Fruit fly (Drosophila melanogaster) whole organism, embryonic: ENCODE results near the gene Pex10.

Source experiments
- Antp ChIP-seq: fragments of 200-800 bp; sonication (Bioruptor generic); optimal IDR thresholded peaks from 3 replicates; lab custom pipeline; 2016; ENCODE audit warnings: missing biosample characterization, missing genetic modification characterization
- Bteb2 ChIP-seq: fragments of 200-800 bp; sonication (Bioruptor generic); optimal IDR thresholded peaks from 2 replicates; lab custom pipeline; 2016; ENCODE audit warnings: missing biosample characterization, missing genetic modification characterization
- CG10267 ChIP-seq: fragments of 200-800 bp; sonication (Bioruptor generic); optimal IDR thresholded peaks from 2 replicates; lab custom pipeline; 2018; ENCODE audit warnings: missing biosample characterization, mild to moderate bottlenecking, missing genetic modification characterization, moderate library complexity
- CG10274 ChIP-seq: fragments of 200-800 bp; sonication (Bioruptor generic); optimal IDR thresholded peaks from 3 replicates; lab custom pipeline; 2017; ENCODE audit warnings: missing biosample characterization, mild to moderate bottlenecking, missing genetic modification characterization
- CG11247 ChIP-seq: fragments of 200-800 bp; sonication (Bioruptor generic); IDR thresholded peaks from 2 replicates; pipeline ENCODE4 v1.3.6; 2022; ENCODE audit warnings: missing biosample characterization, missing genetic modification characterization
- CG1233 ChIP-seq: fragments of 200-800 bp; sonication (Bioruptor generic); optimal IDR thresholded peaks from 4 replicates; lab custom pipeline; 2018; ENCODE audit warnings: missing biosample characterization, mild to moderate bottlenecking, missing genetic modification characterization
- CG12659 ChIP-seq: fragments of 200-800 bp; sonication (Bioruptor generic); optimal IDR thresholded peaks from 3 replicates; lab custom pipeline; 2017; ENCODE audit warnings: mild to moderate bottlenecking, missing biosample characterization, missing genetic modification reagents, missing genetic modification characterization
- CG12769 ChIP-seq: fragments of 200-800 bp; sonication (Bioruptor generic); optimal IDR thresholded peaks from 2 replicates; lab custom pipeline; 2019; ENCODE audit warnings: missing biosample characterization, mild to moderate bottlenecking, missing genetic modification characterization, moderate library complexity
- CG13775 ChIP-seq: fragments of 200-800 bp; sonication (Bioruptor generic); optimal IDR thresholded peaks from 3 replicates; lab custom pipeline; 2017; ENCODE audit warnings: missing biosample characterization, mild to moderate bottlenecking, missing genetic modification characterization
- CG14710 ChIP-seq: fragments of 200-800 bp; sonication (Bioruptor generic); optimal IDR thresholded peaks from 3 replicates; lab custom pipeline; 2019; ENCODE audit warnings: missing biosample characterization, mild to moderate bottlenecking, missing genetic modification characterization, moderate library complexity
- CG15479 ChIP-seq: fragments of 200-800 bp; sonication (Bioruptor generic); optimal IDR thresholded peaks from 3 replicates; lab custom pipeline; 2019; ENCODE audit warnings: missing biosample characterization, mild to moderate bottlenecking, missing genetic modification characterization, moderate library complexity
- CG15601 ChIP-seq: fragments of 200-800 bp; sonication (Bioruptor generic); optimal IDR thresholded peaks from 3 replicates; lab custom pipeline; 2019; ENCODE audit warnings: missing biosample characterization, mild to moderate bottlenecking, missing genetic modification characterization, moderate library complexity
- CG16779 ChIP-seq: fragments of 200-800 bp; sonication (Bioruptor generic); IDR thresholded peaks from 2 replicates; pipeline ENCODE4 v1.3.6; 2022; ENCODE audit warnings: missing biosample characterization, missing genetic modification characterization
- CG16863 ChIP-seq: fragments of 200-800 bp; sonication (Bioruptor generic); optimal IDR thresholded peaks from 3 replicates; lab custom pipeline; 2016; ENCODE audit warnings: missing biosample characterization, missing genetic modification characterization
- CG17802 ChIP-seq: fragments of 200-800 bp; sonication (Bioruptor generic); optimal IDR thresholded peaks from 2 replicates; lab custom pipeline; 2018; ENCODE audit warnings: missing biosample characterization, mild to moderate bottlenecking, missing genetic modification characterization, moderate library complexity
- CG2199 ChIP-seq: fragments of 200-800 bp; sonication (Bioruptor generic); IDR thresholded peaks from 3 replicates; pipeline ENCODE4 v1.3.6; 2022; ENCODE audit warnings: missing biosample characterization, missing genetic modification characterization
- CG32532 ChIP-seq: fragments of 200-800 bp; sonication (Bioruptor generic); IDR thresholded peaks from 2 replicates; pipeline ENCODE4 v1.3.6; 2022; ENCODE audit warnings: missing biosample characterization, missing genetic modification characterization
- CG32767 ChIP-seq: fragments of 200-800 bp; sonication (Bioruptor generic); IDR thresholded peaks from 2 replicates; pipeline ENCODE4 v1.3.6; 2022; ENCODE audit warnings: missing biosample characterization, missing genetic modification characterization
- CG3407 ChIP-seq: fragments of 200-800 bp; sonication (Bioruptor generic); optimal IDR thresholded peaks from 2 replicates; lab custom pipeline; 2018; ENCODE audit warnings: missing biosample characterization, mild to moderate bottlenecking, missing genetic modification characterization
- CG4707 ChIP-seq: fragments of 200-800 bp; sonication (Bioruptor generic); optimal IDR thresholded peaks from 2 replicates; lab custom pipeline; 2018; ENCODE audit warnings: missing biosample characterization, mild to moderate bottlenecking, missing genetic modification characterization, moderate library complexity
- CG6765 ChIP-seq: fragments of 200-800 bp; sonication (Bioruptor generic); optimal IDR thresholded peaks from 3 replicates; lab custom pipeline; 2017; ENCODE audit warnings: missing biosample characterization, mild to moderate bottlenecking, missing genetic modification characterization
- CG7556 ChIP-seq: fragments of 200-800 bp; sonication (Bioruptor generic); optimal IDR thresholded peaks from 2 replicates; lab custom pipeline; 2017; ENCODE audit warnings: missing biosample characterization, mild to moderate bottlenecking, missing genetic modification characterization
- CG8089 ChIP-seq: fragments of 200-800 bp; sonication (Bioruptor generic); optimal IDR thresholded peaks from 3 replicates; lab custom pipeline; 2016; ENCODE audit warnings: missing biosample characterization, missing genetic modification characterization
- CG8290 ChIP-seq, 3 experiments: fragments of 200-800 bp; sonication (Bioruptor generic); optimal IDR thresholded peaks; 2 replicates each; lab custom pipeline; 2016 to 2019; ENCODE audit warnings: missing biosample characterization in 3 of 3, missing genetic modification characterization in 3 of 3, mild to moderate bottlenecking in 2 of 3, moderate library complexity in 1 of 3
- Dbx ChIP-seq: fragments of 200-800 bp; sonication (Bioruptor generic); IDR thresholded peaks from 3 replicates; pipeline ENCODE4 v1.3.6; 2022; ENCODE audit warnings: missing biosample characterization, missing genetic modification characterization
- Doc3 ChIP-seq: fragments of 200-800 bp; sonication (Bioruptor generic); IDR thresholded peaks from 3 replicates; pipeline ENCODE4 v1.3.6; 2022; ENCODE audit warnings: missing biosample characterization, missing genetic modification characterization; ENCODE audit not compliant: partially characterized antibody
- Fer3 ChIP-seq: fragments of 200-800 bp; sonication (Bioruptor generic); optimal IDR thresholded peaks from 2 replicates; lab custom pipeline; 2018; ENCODE audit warnings: missing biosample characterization, mild to moderate bottlenecking, missing genetic modification characterization, moderate library complexity
- HLH3B ChIP-seq: fragments of 200-800 bp; sonication (Bioruptor generic); IDR thresholded peaks from 2 replicates; pipeline ENCODE4 v1.3.6; 2022; ENCODE audit warnings: missing biosample characterization, missing genetic modification characterization
- Hr3 ChIP-seq: fragments of 200-800 bp; sonication (Bioruptor generic); optimal IDR thresholded peaks from 3 replicates; lab custom pipeline; 2016; ENCODE audit warnings: missing biosample characterization, missing genetic modification characterization
- Mad ChIP-seq: fragments of 200-800 bp; sonication (Bioruptor generic); optimal IDR thresholded peaks from 2 replicates; lab custom pipeline; 2016; ENCODE audit warnings: missing biosample characterization, missing genetic modification characterization
- Meics ChIP-seq: fragments of 200-800 bp; sonication (Bioruptor generic); optimal IDR thresholded peaks from 2 replicates; lab custom pipeline; 2017; ENCODE audit warnings: missing biosample characterization, mild to moderate bottlenecking, missing genetic modification characterization
- Myb ChIP-seq: fragments of 200-800 bp; sonication (Bioruptor generic); optimal IDR thresholded peaks from 2 replicates; lab custom pipeline; 2016; ENCODE audit warnings: missing biosample characterization, missing genetic modification characterization
- Nf-YB ChIP-seq: fragments of 200-800 bp; sonication (Bioruptor generic); optimal IDR thresholded peaks from 3 replicates; lab custom pipeline; 2019; ENCODE audit warnings: missing biosample characterization, mild to moderate bottlenecking, missing genetic modification characterization, moderate library complexity
- Optix ChIP-seq: fragments of 200-800 bp; sonication (Bioruptor generic); IDR thresholded peaks from 3 replicates; pipeline ENCODE4 v1.3.6; 2022; ENCODE audit warnings: missing biosample characterization, missing genetic modification characterization
- Sry-δ ChIP-seq: fragments of 200-800 bp; sonication (Bioruptor generic); optimal IDR thresholded peaks from 2 replicates; lab custom pipeline; 2016; ENCODE audit warnings: missing biosample characterization, missing genetic modification characterization
- dimm ChIP-seq: fragments of 200-800 bp; sonication (Bioruptor generic); IDR thresholded peaks from 2 replicates; pipeline ENCODE4 v1.3.6; 2022; ENCODE audit warnings: missing biosample characterization, missing genetic modification characterization
- eyg ChIP-seq: fragments of 200-800 bp; sonication (Bioruptor generic); optimal IDR thresholded peaks from 3 replicates; lab custom pipeline; 2016; ENCODE audit warnings: missing biosample characterization, missing genetic modification characterization
- hth ChIP-seq: fragments of >200 bp; optimal IDR thresholded peaks from 2 replicates; lab custom pipeline; 2017; ENCODE audit warnings: inconsistent platforms
- jumu ChIP-seq: fragments of 200-800 bp; sonication (Bioruptor generic); optimal IDR thresholded peaks from 3 replicates; lab custom pipeline; 2016; ENCODE audit warnings: missing biosample characterization, missing genetic modification characterization
- nerfin-2 ChIP-seq: fragments of 200-800 bp; sonication (Bioruptor generic); IDR thresholded peaks from 2 replicates; pipeline ENCODE4 v1.3.6; 2022; ENCODE audit warnings: missing biosample characterization, missing genetic modification characterization; ENCODE audit not compliant: partially characterized antibody
- oc ChIP-seq: fragments of 200-800 bp; sonication (Bioruptor generic); optimal IDR thresholded peaks from 2 replicates; lab custom pipeline; 2018; ENCODE audit warnings: missing biosample characterization, mild to moderate bottlenecking, missing genetic modification characterization, moderate library complexity
- pho ChIP-seq: fragments of 200-800 bp; sonication (Bioruptor generic); optimal IDR thresholded peaks from 2 replicates; lab custom pipeline; 2016; ENCODE audit warnings: missing biosample characterization, missing genetic modification characterization
- pita ChIP-seq: fragments of 200-800 bp; sonication (Bioruptor generic); optimal IDR thresholded peaks from 2 replicates; lab custom pipeline; 2017; ENCODE audit warnings: missing biosample characterization, mild to moderate bottlenecking, missing genetic modification characterization
- prd ChIP-seq, 3 experiments: fragments of >200 bp in 2 of 3; fragments of 200-800 bp in 1 of 3; sonication (Bioruptor generic) in 1 of 3; optimal IDR thresholded peaks in 2 of 3; IDR thresholded peaks in 1 of 3; 2 replicates in 2 of 3; 3 replicates in 1 of 3; pipeline versions ENCODE4 v1.3.6 to Lab custom; 2017 to 2022; ENCODE audit warnings: missing biosample characterization in 1 of 3, missing genetic modification characterization in 1 of 3
- repo ChIP-seq: fragments of 200-800 bp; sonication (Bioruptor generic); optimal IDR thresholded peaks from 2 replicates; lab custom pipeline; 2016; ENCODE audit warnings: missing biosample characterization, missing genetic modification characterization
- sd ChIP-seq: fragments of 200-800 bp; sonication (Bioruptor generic); optimal IDR thresholded peaks from 3 replicates; lab custom pipeline; 2018; ENCODE audit warnings: missing biosample characterization, mild to moderate bottlenecking, missing genetic modification characterization, moderate library complexity
- slou ChIP-seq: fragments of 200-800 bp; sonication (Bioruptor generic); optimal IDR thresholded peaks from 3 replicates; lab custom pipeline; 2016; ENCODE audit warnings: missing biosample characterization, missing genetic modification characterization
- slp2 ChIP-seq: fragments of 200-800 bp; sonication (Bioruptor generic); optimal IDR thresholded peaks from 2 replicates; lab custom pipeline; 2016; ENCODE audit warnings: missing biosample characterization, missing genetic modification characterization
- tio ChIP-seq: fragments of 200-800 bp; sonication (Bioruptor generic); optimal IDR thresholded peaks from 2 replicates; lab custom pipeline; 2017; ENCODE audit warnings: missing biosample characterization, missing genetic modification characterization, inconsistent platforms
- vvl ChIP-seq: fragments of 200-800 bp; sonication (Bioruptor generic); IDR thresholded peaks from 2 replicates; pipeline ENCODE4 v1.3.6; 2022; ENCODE audit warnings: missing biosample characterization, missing genetic modification characterization

Pex10 gene

dm6 chr3L:1584003-1584402 is 26.0 kb downstream of the Pex10 start (continued):
- peak; percentile 41 for TF ChIP-seq jumu
- no peak for TF ChIP-seq nerfin-2 (GFP tag; lab: Robert Waterston, UW)
- no peak for TF ChIP-seq CG8290 (GFP tag; optimal IDR thresholded peaks at IDR 0.05; lab: Kevin White, UChicago)
- TF ChIP-seq CG8290 (tag; optimal IDR thresholded peaks at IDR 0.05; lab: Kevin White, UChicago), result peak in 1 of 2 experiments; percentile 75
- TF ChIP-seq eyg (GFP tag; lab: Kevin White, UChicago), result no peak
- peak; percentile 53 for TF ChIP-seq CG1233 (GFP tag; lab: Kevin White, UChicago)
- peak; percentile 39 for TF ChIP-seq Mad (GFP tag; lab: Kevin White, UChicago)
- TF ChIP-seq CG12769 (tag; lab: Kevin White, UChicago), result peak; percentile 70
- TF ChIP-seq Fer3 (tag; lab: Kevin White, UChicago), result peak; percentile 26
- peak; percentile 59 for TF ChIP-seq CG10267 (tag; lab: Kevin White, UChicago)
- TF ChIP-seq pita (GFP tag; lab: Kevin White, UChicago), result no peak
- TF ChIP-seq CG16779 (GFP tag; lab: Robert Waterston, UW), result no peak
- no peak for TF ChIP-seq Myb (GFP tag; lab: Kevin White, UChicago)
- peak; percentile 78 for TF ChIP-seq vvl (GFP tag; lab: Robert Waterston, UW)
- peak; percentile 59 for TF ChIP-seq CG15601
- 0 out of 2 replicates have a peak, but pooled peaks have one; percentile 42 for TF ChIP-seq CG11247 (GFP tag; lab: Robert Waterston, UW)
- no peak for TF ChIP-seq CG14710
- TF ChIP-seq Optix (GFP tag; lab: Robert Waterston, UW), result peak; percentile 65; the same call in 2 of the 3 replicates
- TF ChIP-seq CG12659 (GFP tag; lab: Kevin White, UChicago), result peak; percentile 43
- peak; percentile 61 for TF ChIP-seq slp2 (GFP tag; lab: Kevin White, UChicago)
- no peak for TF ChIP-seq dimm
- no peak for TF ChIP-seq slou
- no peak for TF ChIP-seq Meics
- TF ChIP-seq sd (tag; lab: Kevin White, UChicago), result no peak
- peak; percentile 54 for TF ChIP-seq tio (GFP tag; lab: Kevin White, UChicago)
- peak; percentile 33 for TF ChIP-seq Nf-YB (GFP tag; lab: Kevin White, UChicago)
- no peak for TF ChIP-seq Sry-δ (GFP tag; lab: Kevin White, UChicago)
- peak; percentile 56 for TF ChIP-seq CG16863 (GFP tag; lab: Kevin White, UChicago)
- no peak for TF ChIP-seq repo (GFP tag; lab: Kevin White, UChicago)
- TF ChIP-seq CG13775 (GFP tag; lab: Kevin White, UChicago), result peak; percentile 38
- peak; percentile 37 for TF ChIP-seq Antp (GFP tag; lab: Kevin White, UChicago)
- TF ChIP-seq prd (optimal IDR thresholded peaks at IDR 0.05; lab: Kevin White, UChicago), result no peak
- peak; percentile 86 for TF ChIP-seq prd (GFP tag; IDR thresholded peaks at IDR 0.05; lab: Robert Waterston, UW)
- no peak for TF ChIP-seq HLH3B (GFP tag; lab: Robert Waterston, UW)
- no peak for TF ChIP-seq pho (GFP tag; lab: Kevin White, UChicago)
- TF ChIP-seq CG8089 (GFP tag; lab: Kevin White, UChicago), result peak; percentile 38
- TF ChIP-seq CG6765, result no peak
- peak; percentile 33 for TF ChIP-seq CG7556 (GFP tag; lab: Kevin White, UChicago)
- TF ChIP-seq CG10274 (GFP tag; lab: Kevin White, UChicago), result no peak
- TF ChIP-seq Dbx, result no peak
- 0 out of 2 replicates have a peak, but pooled peaks have one; percentile 14 for TF ChIP-seq CG32767
- TF ChIP-seq hth (lab: Kevin White, UChicago), result no peak
- TF ChIP-seq CG32532 (GFP tag; lab: Robert Waterston, UW), result peak; percentile 49; the same call in 1 of the 2 replicates
- TF ChIP-seq CG4707, result peak; percentile 52
- no peak for TF ChIP-seq CG15479 (GFP tag; lab: Kevin White, UChicago)
- peak; percentile 63 for TF ChIP-seq Hr3
- no peak for TF ChIP-seq CG3407 (GFP tag; lab: Kevin White, UChicago)
- peak; percentile 59 for TF ChIP-seq oc (tag; lab: Kevin White, UChicago)
- TF ChIP-seq CG2199 (GFP tag; lab: Robert Waterston, UW), result no peak
- TF ChIP-seq CG17802 (tag; lab: Kevin White, UChicago), result peak; percentile 22
- TF ChIP-seq Bteb2, result peak; percentile 16
- TF ChIP-seq Doc3 (GFP tag; lab: Robert Waterston, UW), result no peak
